Fruit fly (Drosophila melanogaster) whole organism, prepupa: ENCODE results near the gene Cad89D.
A peak's percentile ranks its signal among the peaks of the same experiment; 100 is the strongest.

Experiments
- Blimp-1 ChIP-seq: fragments of 200-800 bp; sonication (Bioruptor generic); optimal IDR thresholded peaks from 3 replicates; lab custom pipeline; 2017; ENCODE audit warnings: missing biosample characterization, missing genetic modification characterization, mild to moderate bottlenecking, moderate library complexity, missing genetic modification reagents
- CG10669 ChIP-seq: fragments of 200-800 bp; sonication (Bioruptor generic); optimal IDR thresholded peaks from 3 replicates; lab custom pipeline; 2018; ENCODE audit warnings: missing biosample characterization, mild to moderate bottlenecking, missing genetic modification characterization, moderate library complexity
- CG11294 ChIP-seq: fragments of 200-800 bp; sonication (Bioruptor generic); IDR thresholded peaks from 2 replicates; pipeline ENCODE4 v1.3.6; 2022; ENCODE audit warnings: missing biosample characterization, missing genetic modification characterization
- CG11902 ChIP-seq: fragments of 200-800 bp; sonication (Bioruptor generic); optimal IDR thresholded peaks from 3 replicates; lab custom pipeline; 2016; ENCODE audit warnings: missing biosample characterization, missing genetic modification characterization
- CG1621 ChIP-seq: fragments of 200-800 bp; sonication (Bioruptor generic); optimal IDR thresholded peaks from 3 replicates; lab custom pipeline; 2018; ENCODE audit warnings: missing biosample characterization, mild to moderate bottlenecking, missing genetic modification characterization
- CG16779 ChIP-seq: fragments of 200-800 bp; sonication (Bioruptor generic); optimal IDR thresholded peaks from 3 replicates; lab custom pipeline; 2017; ENCODE audit warnings: missing biosample characterization, mild to moderate bottlenecking, missing genetic modification characterization
- CG31627 ChIP-seq: fragments of 200-800 bp; sonication (Bioruptor generic); optimal IDR thresholded peaks from 3 replicates; lab custom pipeline; 2016; ENCODE audit warnings: missing biosample characterization, missing genetic modification characterization
- CG32006 ChIP-seq: fragments of 200-800 bp; sonication (Bioruptor generic); optimal IDR thresholded peaks from 3 replicates; lab custom pipeline; 2017; ENCODE audit warnings: missing biosample characterization, mild to moderate bottlenecking, missing genetic modification characterization
- CG3919 ChIP-seq: fragments of 200-800 bp; sonication (Bioruptor generic); optimal IDR thresholded peaks from 3 replicates; lab custom pipeline; 2016; ENCODE audit warnings: missing biosample characterization, missing genetic modification characterization
- CG6163 ChIP-seq: fragments of 200-800 bp; sonication (Bioruptor generic); IDR thresholded peaks from 3 replicates; pipeline ENCODE4 v1.3.6; 2022; ENCODE audit warnings: missing biosample characterization, missing genetic modification characterization
- CG6276 ChIP-seq: fragments of 200-800 bp; sonication (Bioruptor generic); optimal IDR thresholded peaks from 2 replicates; lab custom pipeline; 2017; ENCODE audit warnings: missing biosample characterization, mild to moderate bottlenecking, missing genetic modification characterization
- CG6792 ChIP-seq: fragments of 200-800 bp; sonication (Bioruptor generic); optimal IDR thresholded peaks from 3 replicates; lab custom pipeline; 2016; ENCODE audit warnings: missing biosample characterization, missing genetic modification characterization
- CG6854 ChIP-seq: fragments of 200-800 bp; sonication (Bioruptor generic); optimal IDR thresholded peaks from 2 replicates; lab custom pipeline; 2017; ENCODE audit warnings: missing biosample characterization, mild to moderate bottlenecking, missing genetic modification characterization
- CG8632 ChIP-seq: fragments of 200-800 bp; sonication (Bioruptor generic); optimal IDR thresholded peaks from 3 replicates; lab custom pipeline; 2016; ENCODE audit warnings: missing biosample characterization, missing genetic modification characterization
- Eip78C ChIP-seq: fragments of 200-800 bp; sonication (Bioruptor generic); peaks from one replicate; lab custom pipeline; 2016; ENCODE audit warnings: missing biosample characterization, missing genetic modification characterization
- Gug ChIP-seq: fragments of 200-800 bp; sonication (Bioruptor generic); IDR thresholded peaks from 2 replicates; pipeline ENCODE4 v1.3.6; 2022; ENCODE audit warnings: missing biosample characterization, missing genetic modification characterization
- Hr4 ChIP-seq: fragments of 200-800 bp; sonication (Bioruptor generic); optimal IDR thresholded peaks from 3 replicates; lab custom pipeline; 2016; ENCODE audit warnings: missing biosample characterization, missing genetic modification characterization
- Lpt ChIP-seq: fragments of 200-800 bp; sonication (Bioruptor generic); optimal IDR thresholded peaks from 3 replicates; lab custom pipeline; 2016; ENCODE audit warnings: missing biosample characterization, missing genetic modification characterization
- Met ChIP-seq: fragments of 200-800 bp; sonication (Bioruptor generic); optimal IDR thresholded peaks from 3 replicates; lab custom pipeline; 2016; ENCODE audit warnings: missing biosample characterization, missing genetic modification characterization
- dac ChIP-seq: fragments of 200-800 bp; sonication (Bioruptor generic); optimal IDR thresholded peaks from 2 replicates; lab custom pipeline; 2017; ENCODE audit warnings: missing biosample characterization, mild to moderate bottlenecking, missing genetic modification characterization
- dsx ChIP-seq: fragments of 200-800 bp; optimal IDR thresholded peaks from 3 replicates; lab custom pipeline; 2019; ENCODE audit warnings: missing biosample characterization, mild to moderate bottlenecking, missing genetic modification characterization, moderate library complexity; ENCODE audit not compliant: poor library complexity, severe bottlenecking
- esn ChIP-seq: fragments of 200-800 bp; sonication (Bioruptor generic); optimal IDR thresholded peaks from 2 replicates; lab custom pipeline; 2016; ENCODE audit warnings: missing biosample characterization, mild to moderate bottlenecking, missing genetic modification characterization, moderate library complexity
- fd85E ChIP-seq: fragments of 200-800 bp; sonication (Bioruptor generic); optimal IDR thresholded peaks from 3 replicates; lab custom pipeline; 2016; ENCODE audit warnings: missing biosample characterization, missing genetic modification characterization
- lz ChIP-seq: fragments of 200-800 bp; sonication (Bioruptor generic); optimal IDR thresholded peaks from 3 replicates; lab custom pipeline; 2016; ENCODE audit warnings: missing biosample characterization, missing genetic modification characterization
- pdm3 ChIP-seq: fragments of 200-800 bp; sonication (Bioruptor generic); optimal IDR thresholded peaks from 3 replicates; lab custom pipeline; 2016; ENCODE audit warnings: missing biosample characterization, missing genetic modification characterization
- ss ChIP-seq, 2 experiments: fragments of 200-800 bp; sonication (Bioruptor generic); optimal IDR thresholded peaks; 2 replicates in 1 of 2; 3 replicates in 1 of 2; lab custom pipeline; 2017 to 2018; ENCODE audit warnings: mild to moderate bottlenecking in 2 of 2, missing biosample characterization in 2 of 2, missing genetic modification characterization in 2 of 2, moderate library complexity in 1 of 2
- svp ChIP-seq: fragments of 200-800 bp; sonication (Bioruptor generic); peaks from one replicate; lab custom pipeline; 2016; ENCODE audit warnings: missing biosample characterization, missing genetic modification characterization
- topi ChIP-seq: fragments of 200-800 bp; sonication (Bioruptor generic); optimal IDR thresholded peaks from 3 replicates; lab custom pipeline; 2016; ENCODE audit warnings: missing biosample characterization, missing genetic modification characterization
- vri ChIP-seq: fragments of 200-800 bp; sonication (Bioruptor generic); optimal IDR thresholded peaks from 3 replicates; lab custom pipeline; 2016; ENCODE audit warnings: missing biosample characterization, mild to moderate bottlenecking, missing genetic modification characterization

Gene Cad89D

dm6 chr3R:16523395-16523794, 28.2 kb upstream of the Cad89D start (continued):
- no peak for TF ChIP-seq CG31627
- no peak for TF ChIP-seq Blimp-1
- TF ChIP-seq CG8632 (GFP tag; lab: Kevin White, UChicago), result no peak
- TF ChIP-seq CG32006 (GFP tag; lab: Kevin White, UChicago), result peak; percentile 68
- TF ChIP-seq CG6792 (GFP tag; lab: Kevin White, UChicago), result peak; percentile 3
- no peak for TF ChIP-seq CG1621 (tag; lab: Kevin White, UChicago)
- peak; percentile 62 for TF ChIP-seq Hr4
- TF ChIP-seq dac (GFP tag; lab: Kevin White, UChicago), result no peak
- no peak for TF ChIP-seq Gug (GFP tag; lab: Robert Waterston, UW)
- TF ChIP-seq Eip78C, result peak; percentile 75
- TF ChIP-seq CG6276 (GFP tag; lab: Kevin White, UChicago), result peak; percentile 35
- no peak for TF ChIP-seq fd85E
- peak; percentile 67; the same call in 2 of the 3 replicates for TF ChIP-seq CG6163 (GFP tag; lab: Robert Waterston, UW)
- TF ChIP-seq vri, result no peak
- TF ChIP-seq CG11294 (GFP tag; lab: Robert Waterston, UW), result no peak
- TF ChIP-seq ss (GFP tag; optimal IDR thresholded peaks at IDR 0.05; lab: Kevin White, UChicago), result peak in 1 of 2 experiments; percentile 3

DNA sequence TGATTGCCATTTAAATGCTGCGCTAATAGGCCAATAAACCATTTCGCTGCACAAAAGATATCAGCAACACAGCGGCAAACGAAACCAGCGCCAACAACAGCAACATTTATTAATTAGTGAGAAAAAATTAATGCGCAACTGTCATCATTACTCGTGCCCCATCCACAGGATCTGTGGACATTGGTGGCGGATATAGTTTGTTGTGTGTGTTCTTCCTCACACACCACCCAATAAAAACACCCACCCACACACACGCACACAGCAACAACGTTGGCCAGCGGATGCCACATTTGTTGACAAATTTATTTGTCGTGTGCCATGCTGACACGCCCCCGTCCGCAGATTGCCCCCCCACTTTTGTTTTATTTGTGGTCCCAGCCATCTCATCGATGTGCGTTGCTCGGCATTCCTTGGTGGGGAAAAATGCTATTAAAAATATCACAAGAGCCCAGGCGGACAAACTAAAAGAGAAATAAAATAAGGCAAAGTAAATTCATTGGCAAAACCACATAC, 23.0 kb upstream of the Cad89D start:
- no peak for TF ChIP-seq CG11294 (GFP tag; lab: Robert Waterston, UW)
- no peak for TF ChIP-seq CG10669 (GFP tag; lab: Kevin White, UChicago)
- no peak for TF ChIP-seq pdm3 (GFP tag; lab: Kevin White, UChicago)
- peak; percentile 55 for TF ChIP-seq svp (GFP tag; lab: Kevin White, UChicago)
- TF ChIP-seq CG6792 (GFP tag; lab: Kevin White, UChicago), result no peak

- no peak for TF ChIP-seq Lpt (GFP tag; lab: Kevin White, UChicago)
- TF ChIP-seq esn (GFP tag; lab: Kevin White, UChicago), result peak; percentile 1
- TF ChIP-seq svp (GFP tag; lab: Kevin White, UChicago), result peak; percentile 51
- TF ChIP-seq Eip78C, result peak; percentile 42
- TF ChIP-seq Met (GFP tag; lab: Kevin White, UChicago), result peak; percentile 42
- TF ChIP-seq, all 60 proteins: peak for 4
Measured at dm6 chr3R:16510128-16510527, 14.9 kb upstream of the Cad89D start.

DNA sequence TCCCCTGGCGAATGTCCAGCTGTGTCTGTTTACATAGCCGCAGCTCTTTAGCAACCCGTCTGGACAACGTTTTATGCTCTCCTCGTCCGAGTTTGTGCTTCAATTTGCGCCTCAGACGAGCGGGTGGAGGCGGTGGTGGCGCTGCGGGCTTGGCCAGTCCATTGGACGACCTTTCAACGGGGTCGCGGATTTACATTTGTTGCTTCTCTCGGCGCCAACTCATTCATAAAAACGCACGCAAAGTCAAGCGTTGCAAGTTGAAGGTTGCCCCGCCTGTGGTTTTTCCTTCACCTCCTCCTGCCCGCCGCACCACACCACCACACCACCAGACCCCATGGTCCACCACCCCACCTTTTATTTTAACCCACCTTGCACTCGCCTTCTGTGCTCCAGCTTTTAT, 12.5 kb upstream of the Cad89D start:
- TF ChIP-seq svp (GFP tag; lab: Kevin White, UChicago), result peak; percentile 62
- no peak for TF ChIP-seq CG16779
- no peak for TF ChIP-seq Hr4
- TF ChIP-seq Blimp-1, result no peak
- TF ChIP-seq ss (GFP tag; optimal IDR thresholded peaks at IDR 0.05; lab: Kevin White, UChicago), result peak in 1 of 2 experiments; percentile 91
- TF ChIP-seq fd85E, result no peak
- TF ChIP-seq CG6854 (GFP tag; lab: Kevin White, UChicago), result no peak

- TF ChIP-seq CG3919 (GFP tag; lab: Kevin White, UChicago), result no peak
- TF ChIP-seq CG31627, result no peak
- no peak for TF ChIP-seq CG32006 (GFP tag; lab: Kevin White, UChicago)
- no peak for TF ChIP-seq lz (GFP tag; lab: Kevin White, UChicago)
- no peak for TF ChIP-seq CG8632 (GFP tag; lab: Kevin White, UChicago)
- TF ChIP-seq CG11902 (GFP tag; lab: Kevin White, UChicago), result no peak
- TF ChIP-seq, all 60 proteins: peak for 0
Measured at dm6 chr3R:16504541-16504940, 9.3 kb upstream of the Cad89D start.

DNA sequence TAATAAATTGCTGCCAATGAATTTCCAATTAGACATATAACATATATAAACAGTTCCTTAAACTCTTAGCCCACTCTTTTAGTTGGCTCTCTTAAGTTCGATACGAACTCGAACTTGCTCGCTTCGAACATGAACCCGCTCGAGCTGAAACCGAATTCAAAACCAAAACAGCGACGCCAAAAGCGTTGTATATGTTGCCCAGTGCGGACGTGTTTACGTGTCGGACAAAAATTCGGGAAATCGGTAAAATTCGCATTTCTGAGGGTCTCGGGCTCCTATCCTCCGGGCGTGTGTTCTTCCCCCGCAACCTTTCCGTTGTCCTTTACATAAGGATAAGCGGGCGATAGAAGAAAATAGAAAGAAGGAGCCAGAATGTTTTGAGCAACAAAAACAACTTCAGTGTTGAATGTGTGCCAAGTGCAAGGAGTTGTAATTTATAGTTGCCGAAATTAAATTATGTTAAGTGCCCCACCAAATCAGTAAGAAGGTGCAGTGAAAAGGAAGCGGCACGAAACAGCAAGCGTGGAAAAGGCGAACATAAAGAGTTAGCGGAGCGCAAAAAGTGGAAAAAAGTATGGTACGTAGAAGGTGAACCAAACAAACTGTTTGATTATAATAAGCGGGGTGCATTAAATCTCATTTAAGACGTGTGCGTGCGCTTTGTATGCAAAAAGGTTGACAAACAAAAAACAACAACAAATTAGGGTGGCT, 7.5 kb upstream of the Cad89D start, which contains the start of gene CG42342:
Gene CG42342, plus strand, starts transcription at position 176 of the 711 bp plus-strand sequence.
- TF ChIP-seq CG32006 (GFP tag; lab: Kevin White, UChicago) (no peak), topi (GFP tag; lab: Kevin White, UChicago) (no peak), dsx (GFP tag; lab: Kevin White, UChicago) (no peak), Eip78C (peak; percentile 65), CG6854 (GFP tag; lab: Kevin White, UChicago) (peak; percentile 4), svp (GFP tag; lab: Kevin White, UChicago) (peak; percentile 2), ss (GFP tag; optimal IDR thresholded peaks at IDR 0.05; lab: Kevin White, UChicago) (peak in 1 of 2 experiments; percentile 4)
